Fruit fly (Drosophila melanogaster) Kc167 (cell line): ENCODE data around the gene CG14537.

ENCODE experiments used
- Myc ChIP-seq: fragments of >200 bp; optimal IDR thresholded peaks from 2 replicates; lab custom pipeline; 2017; ENCODE audit warnings: missing external identifiers
- Sin3A ChIP-seq: fragments of >200 bp; optimal IDR thresholded peaks from 2 replicates; lab custom pipeline; 2018; ENCODE audit warnings: missing external identifiers
- insv ChIP-seq: fragments of >200 bp; optimal IDR thresholded peaks from 3 replicates; lab custom pipeline; 2018; ENCODE audit warnings: missing external identifiers
- psq ChIP-seq: fragments of >200 bp; optimal IDR thresholded peaks from 2 replicates; lab custom pipeline; 2017; ENCODE audit warnings: missing external identifiers
- ttk ChIP-seq: sonication (Bioruptor generic); optimal IDR thresholded peaks from 2 replicates; lab custom pipeline; 2017; ENCODE audit warnings: missing external identifiers

DNA sequence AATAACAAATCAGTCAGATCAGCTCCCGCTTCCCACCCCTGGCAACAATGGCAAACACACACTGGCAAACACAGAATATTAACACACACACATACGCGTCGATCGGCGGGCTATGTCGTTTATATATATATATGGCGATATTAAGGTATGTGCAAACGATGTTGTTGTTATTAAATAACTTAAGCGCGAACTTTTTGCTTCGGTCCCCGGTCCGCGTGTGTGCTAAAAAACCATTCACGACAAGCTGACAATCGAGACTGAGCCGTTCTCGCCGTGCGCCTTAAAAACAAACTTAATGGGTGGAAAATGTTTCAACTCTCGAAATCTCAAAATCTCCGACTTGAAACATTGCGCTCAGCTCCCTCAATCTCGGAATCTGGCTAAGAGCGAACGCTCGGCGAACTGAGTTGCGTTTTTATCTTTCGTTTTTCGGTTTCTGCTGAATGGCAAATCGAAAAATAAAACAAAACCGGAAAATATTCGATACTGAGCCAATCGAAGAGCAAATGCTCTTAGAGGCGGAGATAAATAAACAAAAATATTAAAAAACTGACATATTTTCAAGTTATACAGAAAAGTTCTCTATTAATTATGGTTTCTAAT lies 39.1 kb downstream of the CG14537 start, which contains the start of gene spz3:
- TF ChIP-seq Myc (lab: Kevin White, UChicago) (no peak), insv (no peak), Sin3A (lab: Kevin White, UChicago) (no peak), psq (no peak), ttk (lab: Kevin White, UChicago) (no peak)
